Fruit fly (Drosophila melanogaster) whole organism, embryonic: ENCODE data around the gene stas.

Experiments used
- Bgb ChIP-seq: fragments of 200-800 bp; sonication (Bioruptor generic); IDR thresholded peaks from 2 replicates; pipeline ENCODE4 v1.3.6; 2022; ENCODE audit warnings: missing biosample characterization, missing genetic modification characterization; ENCODE audit not compliant: partially characterized antibody
- CG10147 ChIP-seq: fragments of 200-800 bp; sonication (Bioruptor generic); optimal IDR thresholded peaks from 2 replicates; lab custom pipeline; 2019; ENCODE audit warnings: missing biosample characterization, mild to moderate bottlenecking, missing genetic modification characterization, moderate library complexity
- CG10209 ChIP-seq: fragments of 200-800 bp; sonication (Bioruptor generic); optimal IDR thresholded peaks from 3 replicates; lab custom pipeline; 2017; ENCODE audit warnings: missing biosample characterization, mild to moderate bottlenecking, missing genetic modification characterization, missing genetic modification reagents
- CG1024 ChIP-seq: fragments of 200-800 bp; sonication (Bioruptor generic); IDR thresholded peaks from 2 replicates; pipeline ENCODE4 v1.3.6; 2022; ENCODE audit warnings: missing biosample characterization, missing genetic modification characterization
- CG11093 ChIP-seq: fragments of 200-800 bp; sonication (Bioruptor generic); IDR thresholded peaks from 3 replicates; pipeline ENCODE4 v1.3.6; 2022; ENCODE audit warnings: missing biosample characterization, missing genetic modification characterization
- CG11398 ChIP-seq: fragments of 200-800 bp; sonication (Bioruptor generic); optimal IDR thresholded peaks from 2 replicates; lab custom pipeline; 2016; ENCODE audit warnings: missing biosample characterization, missing genetic modification characterization
- CG13624 ChIP-seq: fragments of 200-800 bp; sonication (Bioruptor generic); optimal IDR thresholded peaks from 2 replicates; lab custom pipeline; 2016; ENCODE audit warnings: missing biosample characterization, missing genetic modification characterization
- CG13775 ChIP-seq: fragments of 200-800 bp; sonication (Bioruptor generic); optimal IDR thresholded peaks from 3 replicates; lab custom pipeline; 2017; ENCODE audit warnings: missing biosample characterization, mild to moderate bottlenecking, missing genetic modification characterization
- CG14014 ChIP-seq: fragments of 200-800 bp; sonication (Bioruptor generic); IDR thresholded peaks from 2 replicates; pipeline ENCODE4 v1.3.6; 2022; ENCODE audit warnings: missing biosample characterization, missing genetic modification characterization
- CG14667 ChIP-seq: fragments of 200-800 bp; sonication (Bioruptor generic); IDR thresholded peaks from 2 replicates; pipeline ENCODE4 v1.3.6; 2022; ENCODE audit warnings: missing biosample characterization, missing genetic modification characterization
- CG1647 ChIP-seq: fragments of 200-800 bp; sonication (Bioruptor generic); optimal IDR thresholded peaks from 3 replicates; lab custom pipeline; 2016; ENCODE audit warnings: missing biosample characterization, missing genetic modification characterization
- CG16815 ChIP-seq: fragments of 200-800 bp; sonication (Bioruptor generic); optimal IDR thresholded peaks from 3 replicates; lab custom pipeline; 2017; ENCODE audit warnings: missing biosample characterization, mild to moderate bottlenecking, missing genetic modification characterization
- CG17186 ChIP-seq: fragments of 200-800 bp; sonication (Bioruptor generic); optimal IDR thresholded peaks from 3 replicates; lab custom pipeline; 2017; ENCODE audit warnings: missing biosample characterization, missing genetic modification reagents, missing genetic modification characterization
- CG17612 ChIP-seq: fragments of 200-800 bp; sonication (Bioruptor generic); IDR thresholded peaks from 2 replicates; pipeline ENCODE4 v1.3.6; 2022; ENCODE audit warnings: missing biosample characterization, missing genetic modification characterization
- CG18599 ChIP-seq: fragments of 200-800 bp; sonication (Bioruptor generic); optimal IDR thresholded peaks from 3 replicates; lab custom pipeline; 2017; ENCODE audit warnings: missing biosample characterization, missing genetic modification characterization, mild to moderate bottlenecking, moderate library complexity, missing genetic modification reagents
- CG31388 ChIP-seq: fragments of 200-800 bp; sonication (Bioruptor generic); optimal IDR thresholded peaks from 2 replicates; lab custom pipeline; 2016; ENCODE audit warnings: missing biosample characterization, missing genetic modification characterization
- CG7839 ChIP-seq: fragments of 200-800 bp; sonication (Bioruptor generic); optimal IDR thresholded peaks from 3 replicates; lab custom pipeline; 2018; ENCODE audit warnings: missing biosample characterization, mild to moderate bottlenecking, missing genetic modification characterization, moderate library complexity
- CG7987 ChIP-seq: fragments of 200-800 bp; sonication (Bioruptor generic); optimal IDR thresholded peaks from 2 replicates; lab custom pipeline; 2018; ENCODE audit warnings: missing biosample characterization, mild to moderate bottlenecking, missing genetic modification characterization, moderate library complexity
- CTCF ChIP-seq: fragments of 200-800 bp; sonication (Bioruptor generic); optimal IDR thresholded peaks from 2 replicates; lab custom pipeline; 2017; ENCODE audit warnings: missing biosample characterization, mild to moderate bottlenecking, missing genetic modification characterization, moderate library complexity
- D19B ChIP-seq: fragments of 200-800 bp; sonication (Bioruptor generic); optimal IDR thresholded peaks from 2 replicates; lab custom pipeline; 2017; ENCODE audit warnings: missing biosample characterization, mild to moderate bottlenecking, missing genetic modification characterization
- Dip2 ChIP-seq: fragments of 200-800 bp; sonication (Bioruptor generic); IDR thresholded peaks from 2 replicates; pipeline ENCODE4 v1.3.6; 2022; ENCODE audit warnings: missing biosample characterization, missing genetic modification characterization
- Dll ChIP-seq: fragments of 200-800 bp; sonication (Bioruptor generic); IDR thresholded peaks from 4 replicates; pipeline ENCODE4 v1.3.6; 2022; ENCODE audit warnings: missing biosample characterization, missing genetic modification characterization; ENCODE audit not compliant: partially characterized antibody
- Fer1 ChIP-seq: fragments of 200-800 bp; sonication (Bioruptor generic); optimal IDR thresholded peaks from 2 replicates; lab custom pipeline; 2017; ENCODE audit warnings: missing biosample characterization, mild to moderate bottlenecking, missing genetic modification characterization
- Hey ChIP-seq: fragments of 200-800 bp; sonication (Bioruptor generic); optimal IDR thresholded peaks from 3 replicates; lab custom pipeline; 2018; ENCODE audit warnings: missing biosample characterization, mild to moderate bottlenecking, missing genetic modification characterization
- HmgD ChIP-seq: fragments of 200-800 bp; sonication (Bioruptor generic); optimal IDR thresholded peaks from 3 replicates; lab custom pipeline; 2016; ENCODE audit warnings: missing biosample characterization, missing genetic modification characterization
- Lhr ChIP-seq: fragments of 200-800 bp; sonication (Bioruptor generic); optimal IDR thresholded peaks from 3 replicates; lab custom pipeline; 2017; ENCODE audit warnings: mild to moderate bottlenecking, missing biosample characterization, missing genetic modification reagents, missing genetic modification characterization
- Max ChIP-seq: fragments of 200-800 bp; sonication (Bioruptor generic); optimal IDR thresholded peaks from 2 replicates; lab custom pipeline; 2016; ENCODE audit warnings: missing biosample characterization, mild to moderate bottlenecking, missing genetic modification characterization
- Ssrp ChIP-seq: fragments of 200-800 bp; sonication (Bioruptor generic); optimal IDR thresholded peaks from 2 replicates; lab custom pipeline; 2018; ENCODE audit warnings: missing biosample characterization, mild to moderate bottlenecking, missing genetic modification characterization, moderate library complexity
- Taf1 ChIP-seq: fragments of 200-800 bp; sonication (Bioruptor generic); IDR thresholded peaks from 2 replicates; pipeline ENCODE4 v1.3.6; 2022; ENCODE audit warnings: missing biosample characterization, missing genetic modification characterization
- aop ChIP-seq: fragments of 200-800 bp; sonication (Bioruptor generic); IDR thresholded peaks from 2 replicates; pipeline ENCODE4 v1.3.6; 2022; ENCODE audit warnings: missing biosample characterization, missing genetic modification characterization
- ato ChIP-seq: fragments of 200-800 bp; sonication (Bioruptor generic); IDR thresholded peaks from 2 replicates; pipeline ENCODE4 v1.3.6; 2022; ENCODE audit warnings: missing biosample characterization, missing genetic modification characterization; ENCODE audit not compliant: partially characterized antibody
- bbx ChIP-seq: fragments of 200-800 bp; sonication (Bioruptor generic); IDR thresholded peaks from 2 replicates; pipeline ENCODE4 v1.3.6; 2022; ENCODE audit warnings: missing biosample characterization, missing genetic modification characterization; ENCODE audit not compliant: partially characterized antibody
- cad ChIP-seq: fragments of >200 bp; optimal IDR thresholded peaks from 2 replicates; lab custom pipeline; 2017; ENCODE audit warnings: missing biosample characterization, missing genetic modification characterization
- crp ChIP-seq, 2 experiments: fragments of 200-800 bp; sonication (Bioruptor generic); optimal IDR thresholded peaks; 2 replicates in 1 of 2; 3 replicates in 1 of 2; lab custom pipeline; 2017; ENCODE audit warnings: missing biosample characterization in 2 of 2, missing genetic modification characterization in 2 of 2, mild to moderate bottlenecking in 1 of 2, moderate library complexity in 1 of 2
- fu2 ChIP-seq: fragments of 200-800 bp; sonication (Bioruptor generic); optimal IDR thresholded peaks from 2 replicates; lab custom pipeline; 2016; ENCODE audit warnings: missing biosample characterization, missing genetic modification characterization
- gcm2 ChIP-seq: fragments of 200-800 bp; sonication (Bioruptor generic); optimal IDR thresholded peaks from 2 replicates; lab custom pipeline; 2016; ENCODE audit warnings: missing biosample characterization, missing genetic modification characterization
- ham ChIP-seq: fragments of 200-800 bp; sonication (Bioruptor generic); IDR thresholded peaks from 2 replicates; pipeline ENCODE4 v1.3.6; 2022; ENCODE audit warnings: missing biosample characterization, missing genetic modification characterization
- her ChIP-seq: fragments of 200-800 bp; sonication (Bioruptor generic); optimal IDR thresholded peaks from 2 replicates; lab custom pipeline; 2016; ENCODE audit warnings: missing biosample characterization, missing genetic modification characterization
- hkb ChIP-seq, 2 experiments: fragments of 200-800 bp in 1 of 2; fragments of >200 bp in 1 of 2; sonication (Bioruptor generic) in 1 of 2; IDR thresholded peaks in 1 of 2; optimal IDR thresholded peaks in 1 of 2; 2 replicates each; pipeline versions ENCODE4 v1.3.6 to Lab custom; 2017 to 2022; ENCODE audit warnings: missing biosample characterization in 1 of 2, missing genetic modification characterization in 1 of 2
- hth ChIP-seq: fragments of >200 bp; optimal IDR thresholded peaks from 2 replicates; lab custom pipeline; 2017; ENCODE audit warnings: inconsistent platforms
- ind ChIP-seq: fragments of 200-800 bp; sonication (Bioruptor generic); optimal IDR thresholded peaks from 3 replicates; lab custom pipeline; 2016; ENCODE audit warnings: missing biosample characterization, missing genetic modification characterization
- knrl ChIP-seq: fragments of 200-800 bp; sonication (Bioruptor generic); IDR thresholded peaks from 3 replicates; pipeline ENCODE4 v1.3.6; 2022; ENCODE audit warnings: missing biosample characterization, missing genetic modification characterization; ENCODE audit not compliant: partially characterized antibody
- odd ChIP-seq: fragments of 200-800 bp; sonication (Bioruptor generic); optimal IDR thresholded peaks from 2 replicates; lab custom pipeline; 2017; ENCODE audit warnings: missing biosample characterization, mild to moderate bottlenecking, missing genetic modification characterization
- ro ChIP-seq: fragments of 200-800 bp; sonication (Bioruptor generic); IDR thresholded peaks from 2 replicates; pipeline ENCODE4 v1.3.6; 2022; ENCODE audit warnings: missing biosample characterization, missing genetic modification characterization
- row ChIP-seq: fragments of 200-800 bp; sonication (Bioruptor generic); IDR thresholded peaks from 3 replicates; pipeline ENCODE4 v1.3.6; 2022; ENCODE audit warnings: missing biosample characterization, missing genetic modification characterization
- run ChIP-seq: fragments of 200-800 bp; sonication (Bioruptor generic); optimal IDR thresholded peaks from 3 replicates; lab custom pipeline; 2018; ENCODE audit warnings: missing biosample characterization, mild to moderate bottlenecking, missing genetic modification characterization
- sisA ChIP-seq: fragments of 200-800 bp; sonication (Bioruptor generic); IDR thresholded peaks from 2 replicates; pipeline ENCODE4 v1.3.6; 2022; ENCODE audit warnings: missing biosample characterization, missing genetic modification characterization
- slp2 ChIP-seq: fragments of 200-800 bp; sonication (Bioruptor generic); optimal IDR thresholded peaks from 2 replicates; lab custom pipeline; 2016; ENCODE audit warnings: missing biosample characterization, missing genetic modification characterization
- toy ChIP-seq: fragments of 200-800 bp; sonication (Bioruptor generic); IDR thresholded peaks from 2 replicates; pipeline ENCODE4 v1.3.6; 2022; ENCODE audit warnings: missing biosample characterization, missing genetic modification characterization
- trh ChIP-seq: fragments of 200-800 bp; sonication (Bioruptor generic); optimal IDR thresholded peaks from 2 replicates; lab custom pipeline; 2016; ENCODE audit warnings: missing biosample characterization, missing genetic modification characterization

The stas gene

dm6 chrX:17631996-17632612 is 4.4 kb upstream of the stas start, which contains the start of the genes corolla and ND-24:
corolla (minus strand) TSS chrX:17632047.
ND-24 (plus strand) TSS chrX:17632089.
- TF ChIP-seq slp2 (GFP tag; lab: Kevin White, UChicago) (peak; percentile 78), run (no peak), cad (no peak), row (GFP tag; lab: Robert Waterston, UW) (peak; percentile 94), CG7839 (no peak), CG1024 (GFP tag; lab: Robert Waterston, UW) (peak; percentile 77), odd (no peak), Bgb (GFP tag; lab: Robert Waterston, UW) (peak; percentile 82), fu2 (GFP tag; lab: Kevin White, UChicago) (peak; percentile 71), Taf1 (peak; percentile 65), CG10147 (GFP tag; lab: Kevin White, UChicago) (peak; percentile 71), Dll (GFP tag; lab: Robert Waterston, UW) (peak; percentile 95), hth (lab: Kevin White, UChicago) (no peak), Fer1 (peak; percentile 77), Dip2 (GFP tag; lab: Robert Waterston, UW) (no peak), HmgD (GFP tag; lab: Kevin White, UChicago) (no peak), ro (GFP tag; lab: Robert Waterston, UW) (peak; percentile 61; the same call in 1 of the 2 replicates), CG10209 (GFP tag; lab: Kevin White, UChicago) (peak; percentile 68), Max (GFP tag; lab: Kevin White, UChicago) (peak; percentile 85), gcm2 (GFP tag; lab: Kevin White, UChicago) (peak; percentile 43), ato (GFP tag; lab: Robert Waterston, UW) (peak; percentile 49), Ssrp (tag; lab: Kevin White, UChicago) (peak; percentile 80), CG16815 (GFP tag; lab: Kevin White, UChicago) (peak; percentile 65), CG18599 (GFP tag; lab: Kevin White, UChicago) (peak; percentile 81), CG11398 (GFP tag; lab: Kevin White, UChicago) (peak; percentile 31), ham (GFP tag; lab: Robert Waterston, UW) (no peak), CG7987 (GFP tag; lab: Kevin White, UChicago) (peak; percentile 31), CG17612 (peak; percentile 79), D19B (GFP tag; lab: Kevin White, UChicago) (peak; percentile 23), CG13624 (GFP tag; lab: Kevin White, UChicago) (peak; percentile 88), CTCF (peak; percentile 24), Hey (tag; lab: Kevin White, UChicago) (no peak), Lhr (peak; percentile 45), CG11093 (GFP tag; lab: Robert Waterston, UW) (peak; percentile 79), knrl (GFP tag; lab: Robert Waterston, UW) (peak; percentile 90), CG1647 (peak; percentile 87), CG14014 (GFP tag; lab: Robert Waterston, UW) (peak; percentile 75), CG14667 (peak; percentile 88), CG17186 (GFP tag; lab: Kevin White, UChicago) (peak; percentile 72), hkb (optimal IDR thresholded peaks at IDR 0.05; lab: Kevin White, UChicago) (no peak), hkb (GFP tag; IDR thresholded peaks at IDR 0.05; lab: Robert Waterston, UW) (peak; percentile 85), trh (peak; percentile 80), sisA (GFP tag; lab: Robert Waterston, UW) (peak; percentile 92), CG13775 (GFP tag; lab: Kevin White, UChicago) (peak; percentile 85), bbx (peak; percentile 81), ind (peak; percentile 87), crp (GFP tag; optimal IDR thresholded peaks at IDR 0.05; lab: Kevin White, UChicago) (peak; percentile 72 to 93), toy (GFP tag; lab: Robert Waterston, UW) (peak; percentile 66; the same call in 1 of the 2 replicates), CG31388 (GFP tag; lab: Kevin White, UChicago) (peak; percentile 84), her (GFP tag; lab: Kevin White, UChicago) (peak; percentile 26), aop (GFP tag; lab: Robert Waterston, UW) (0 out of 2 replicates have a peak, but pooled peaks have one; percentile 36)
